Worm (Caenorhabditis elegans) whole organism, L2 larva: ENCODE data around the gene ret-1.

Experiments
- C34F6.9 ChIP-seq: fragments of 150-350 bp; optimal IDR thresholded peaks from 2 replicates; lab custom pipeline; 2014; ENCODE audit warnings: missing biosample characterization, missing genetic modification characterization
- F13H6.1 ChIP-seq: sonication (generic microtip); optimal IDR thresholded peaks from 2 replicates; lab custom pipeline; 2016; ENCODE audit warnings: missing genetic modification characterization, missing compliant biosample characterization
- R02D3.7 ChIP-seq: fragments of 150-350 bp; optimal IDR thresholded peaks from 2 replicates; lab custom pipeline; 2014; ENCODE audit warnings: missing biosample characterization, missing genetic modification characterization
- Y55F3AM.14 ChIP-seq: fragments of 200-800 bp; sonication (Bioruptor generic); optimal IDR thresholded peaks from 2 replicates; lab custom pipeline; 2018; ENCODE audit warnings: mild to moderate bottlenecking, missing genetic modification characterization, missing compliant biosample characterization
- alr-1 ChIP-seq: fragments of 150-350 bp; optimal IDR thresholded peaks from 2 replicates; lab custom pipeline; 2014; ENCODE audit warnings: missing biosample characterization, missing genetic modification characterization
- aly-2 ChIP-seq: fragments of 150-350 bp; optimal IDR thresholded peaks from 2 replicates; lab custom pipeline; 2014; ENCODE audit warnings: missing biosample characterization, missing genetic modification characterization
- ama-1 ChIP-seq: fragments of 150-350 bp; optimal IDR thresholded peaks from 2 replicates; lab custom pipeline; 2018; ENCODE audit warnings: inconsistent platforms
- blmp-1 ChIP-seq: sonication (generic microtip); optimal IDR thresholded peaks from 2 replicates; lab custom pipeline; 2017; ENCODE audit warnings: missing genetic modification characterization, mild to moderate bottlenecking, missing compliant biosample characterization, antibody characterized with exemption, moderate library complexity; ENCODE audit not compliant: insufficient read depth
- ceh-16 ChIP-seq: fragments of 150-350 bp; optimal IDR thresholded peaks from 2 replicates; lab custom pipeline; 2014; ENCODE audit warnings: missing biosample characterization, missing genetic modification characterization
- ceh-82 ChIP-seq: fragments of 150-350 bp; optimal IDR thresholded peaks from 2 replicates; lab custom pipeline; 2014; ENCODE audit warnings: missing biosample characterization, missing genetic modification characterization
- crh-2 ChIP-seq: sonication (generic microtip); optimal IDR thresholded peaks from 2 replicates; lab custom pipeline; 2017; ENCODE audit warnings: missing biosample characterization, missing genetic modification characterization
- dmd-4 ChIP-seq: sonication (generic microtip); optimal IDR thresholded peaks from 2 replicates; lab custom pipeline; 2017; ENCODE audit warnings: missing biosample characterization, missing genetic modification characterization
- egl-27 ChIP-seq: sonication (generic microtip); optimal IDR thresholded peaks from 3 replicates; lab custom pipeline; 2017; ENCODE audit warnings: missing biosample characterization, missing genetic modification reagents, missing genetic modification characterization
- elt-1 ChIP-seq: fragments of 150-350 bp; optimal IDR thresholded peaks from 2 replicates; lab custom pipeline; 2014; ENCODE audit warnings: missing biosample characterization, missing genetic modification characterization
- elt-3 ChIP-seq: sonication (generic microtip); optimal IDR thresholded peaks from 2 replicates; lab custom pipeline; 2017; ENCODE audit warnings: missing biosample characterization, missing genetic modification characterization
- fos-1 ChIP-seq: fragments of 150-350 bp; optimal IDR thresholded peaks from 2 replicates; lab custom pipeline; 2014; ENCODE audit warnings: missing biosample characterization, missing genetic modification characterization
- gmeb-1 ChIP-seq: fragments of 150-350 bp; optimal IDR thresholded peaks from 2 replicates; lab custom pipeline; 2014; ENCODE audit warnings: missing biosample characterization, missing genetic modification characterization
- lin-11 ChIP-seq: fragments of 150-350 bp; sonication (generic microtip); optimal IDR thresholded peaks from 2 replicates; lab custom pipeline; 2014; ENCODE audit warnings: missing biosample characterization, missing genetic modification characterization, inconsistent platforms, mixed read lengths
- lin-13 ChIP-seq: fragments of 150-350 bp; optimal IDR thresholded peaks from 2 replicates; lab custom pipeline; 2014; ENCODE audit warnings: missing biosample characterization, missing genetic modification reagents, missing genetic modification characterization
- lin-39 ChIP-seq: fragments of 150-350 bp; optimal IDR thresholded peaks from 2 replicates; lab custom pipeline; 2014; ENCODE audit warnings: missing biosample characterization, missing genetic modification reagents, missing genetic modification characterization
- mab-5 ChIP-seq: fragments of 150-350 bp; optimal IDR thresholded peaks from 2 replicates; lab custom pipeline; 2014; ENCODE audit warnings: missing biosample characterization, missing genetic modification characterization
- mbf-1 ChIP-seq: sonication (generic microtip); optimal IDR thresholded peaks from 2 replicates; lab custom pipeline; 2017; ENCODE audit warnings: missing biosample characterization, missing genetic modification characterization
- mdl-1 ChIP-seq, 2 experiments: fragments of 150-350 bp in 1 of 2; sonication (generic microtip) in 1 of 2; optimal IDR thresholded peaks; 2 replicates each; lab custom pipeline; 2017; ENCODE audit warnings: missing biosample characterization in 2 of 2, missing genetic modification characterization in 2 of 2
- nhr-10 ChIP-seq: sonication (generic microtip); optimal IDR thresholded peaks from 2 replicates; lab custom pipeline; 2017; ENCODE audit warnings: missing biosample characterization, missing genetic modification characterization
- nhr-11 ChIP-seq: fragments of 150-350 bp; optimal IDR thresholded peaks from 2 replicates; lab custom pipeline; 2014; ENCODE audit warnings: missing biosample characterization, missing genetic modification characterization
- nhr-12 ChIP-seq: fragments of 150-350 bp; optimal IDR thresholded peaks from 2 replicates; lab custom pipeline; 2014; ENCODE audit warnings: missing biosample characterization, missing genetic modification characterization
- nhr-129 ChIP-seq: fragments of 150-350 bp; optimal IDR thresholded peaks from 2 replicates; lab custom pipeline; 2014; ENCODE audit warnings: missing biosample characterization, missing genetic modification characterization
- nhr-21 ChIP-seq: fragments of 150-350 bp; optimal IDR thresholded peaks from 2 replicates; lab custom pipeline; 2014; ENCODE audit warnings: missing biosample characterization, missing genetic modification characterization
- nhr-23 ChIP-seq: fragments of 150-350 bp; optimal IDR thresholded peaks from 2 replicates; lab custom pipeline; 2014; ENCODE audit warnings: missing biosample characterization, missing genetic modification reagents, missing genetic modification characterization
- nhr-237 ChIP-seq: fragments of 150-350 bp; optimal IDR thresholded peaks from 2 replicates; lab custom pipeline; 2014; ENCODE audit warnings: missing biosample characterization, missing genetic modification characterization
- nhr-25 ChIP-seq: fragments of 150-350 bp; sonication (generic microtip); optimal IDR thresholded peaks from 3 replicates; lab custom pipeline; 2014; ENCODE audit warnings: missing biosample characterization, missing genetic modification characterization
- nhr-6 ChIP-seq: fragments of 150-350 bp; optimal IDR thresholded peaks from 2 replicates; lab custom pipeline; 2014; ENCODE audit warnings: missing biosample characterization, missing genetic modification characterization
- nhr-77 ChIP-seq: fragments of 150-350 bp; optimal IDR thresholded peaks from 2 replicates; lab custom pipeline; 2014; ENCODE audit warnings: missing biosample characterization, missing genetic modification characterization
- peb-1 ChIP-seq: fragments of 150-350 bp; optimal IDR thresholded peaks from 2 replicates; lab custom pipeline; 2014; ENCODE audit warnings: missing biosample characterization, missing genetic modification characterization
- sem-4 ChIP-seq: fragments of 150-350 bp; optimal IDR thresholded peaks from 2 replicates; lab custom pipeline; 2014; ENCODE audit warnings: missing biosample characterization, missing genetic modification reagents, missing genetic modification characterization
- skn-1 ChIP-seq: sonication (generic microtip); optimal IDR thresholded peaks from 2 replicates; lab custom pipeline; 2017; ENCODE audit warnings: missing biosample characterization, missing genetic modification characterization
- sma-3 ChIP-seq: sonication (generic microtip); optimal IDR thresholded peaks from 2 replicates; lab custom pipeline; 2016; ENCODE audit warnings: missing genetic modification reagents, missing genetic modification characterization, missing compliant biosample characterization
- sma-9 ChIP-seq, 2 experiments: fragments of 150-350 bp in 1 of 2; sonication (generic microtip) in 1 of 2; optimal IDR thresholded peaks; 2 replicates each; lab custom pipeline; 2014 to 2016; ENCODE audit warnings: missing genetic modification characterization in 2 of 2, mild to moderate bottlenecking in 1 of 2, missing biosample characterization in 1 of 2, missing compliant biosample characterization in 1 of 2, missing genetic modification reagents in 1 of 2, moderate library complexity in 1 of 2
- snpc-4 ChIP-seq: fragments of 150-350 bp; optimal IDR thresholded peaks from 2 replicates; lab custom pipeline; 2014; ENCODE audit warnings: missing biosample characterization, missing genetic modification characterization
- unc-39 ChIP-seq: fragments of 150-350 bp; optimal IDR thresholded peaks from 2 replicates; lab custom pipeline; 2014; ENCODE audit warnings: missing biosample characterization, missing genetic modification characterization
- unc-55 ChIP-seq: fragments of 150-350 bp; sonication (generic microtip); optimal IDR thresholded peaks from 3 replicates; lab custom pipeline; 2014; ENCODE audit warnings: missing biosample characterization, missing genetic modification reagents, missing genetic modification characterization
- zag-1 ChIP-seq: fragments of 150-350 bp; optimal IDR thresholded peaks from 2 replicates; lab custom pipeline; 2014; ENCODE audit warnings: missing biosample characterization, missing genetic modification characterization
- ztf-1 ChIP-seq: fragments of 200-800 bp; sonication (Bioruptor generic); conservative IDR thresholded peaks from 2 replicates; pipeline ENCODE4 v1.3.6; 2022; ENCODE audit warnings: missing genetic modification characterization, missing compliant biosample characterization
- ztf-11 ChIP-seq: sonication (generic microtip); optimal IDR thresholded peaks from 2 replicates; lab custom pipeline; 2017; ENCODE audit warnings: missing biosample characterization, missing genetic modification characterization
- ztf-4 ChIP-seq: fragments of 150-350 bp; optimal IDR thresholded peaks from 2 replicates; lab custom pipeline; 2014; ENCODE audit warnings: missing biosample characterization, missing genetic modification characterization

Gene ret-1

DNA sequence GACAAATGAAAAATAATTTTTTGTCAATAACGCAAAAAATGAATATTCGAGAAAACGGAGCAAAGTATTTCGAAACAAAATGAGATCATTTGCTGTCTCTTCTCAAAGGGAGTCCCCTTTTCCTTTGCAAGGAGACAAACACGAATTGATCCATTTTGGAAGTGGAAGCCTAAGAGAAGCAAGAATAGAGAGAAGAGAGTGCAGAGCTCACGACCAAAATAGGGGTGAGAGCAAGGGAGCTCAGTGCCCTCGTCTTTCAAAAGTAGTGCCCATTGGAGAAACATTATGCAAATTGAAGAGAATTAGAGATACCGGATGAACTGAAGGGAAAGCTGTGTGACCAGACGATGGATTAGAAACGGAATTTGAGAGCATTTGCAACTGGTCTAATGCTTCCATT, 4.0 kb upstream of the ret-1 start (continued):
- TF ChIP-seq F13H6.1 (tag; lab: Kevin White, UChicago), result peak; percentile 48
- TF ChIP-seq egl-27 (tag; lab: Kevin White, UChicago), result no peak
- TF ChIP-seq ceh-82 (tag; lab: Kevin White, UChicago), result no peak
- no peak for TF ChIP-seq skn-1 (tag; lab: Kevin White, UChicago)
- TF ChIP-seq dmd-4, result no peak
- TF ChIP-seq Y55F3AM.14 (GFP tag; lab: Kevin White, UChicago), result no peak
- TF ChIP-seq nhr-129 (tag; lab: Kevin White, UChicago), result peak; percentile 62
- TF ChIP-seq ztf-1, result no peak
- peak; percentile 39 for TF ChIP-seq C34F6.9
- no peak for TF ChIP-seq elt-1 (tag; lab: Kevin White, UChicago)
- no peak for TF ChIP-seq R02D3.7
- peak in 1 of 2 experiments; percentile 12 for TF ChIP-seq mdl-1 (tag; optimal IDR thresholded peaks at IDR 0.05; lab: Kevin White, UChicago)
- no peak for TF ChIP-seq unc-39 (tag; lab: Kevin White, UChicago)
- TF ChIP-seq crh-2 (tag; lab: Kevin White, UChicago), result no peak
- TF ChIP-seq sem-4 (tag; lab: Kevin White, UChicago), result peak; percentile 53
- TF ChIP-seq nhr-10, result no peak

DNA sequence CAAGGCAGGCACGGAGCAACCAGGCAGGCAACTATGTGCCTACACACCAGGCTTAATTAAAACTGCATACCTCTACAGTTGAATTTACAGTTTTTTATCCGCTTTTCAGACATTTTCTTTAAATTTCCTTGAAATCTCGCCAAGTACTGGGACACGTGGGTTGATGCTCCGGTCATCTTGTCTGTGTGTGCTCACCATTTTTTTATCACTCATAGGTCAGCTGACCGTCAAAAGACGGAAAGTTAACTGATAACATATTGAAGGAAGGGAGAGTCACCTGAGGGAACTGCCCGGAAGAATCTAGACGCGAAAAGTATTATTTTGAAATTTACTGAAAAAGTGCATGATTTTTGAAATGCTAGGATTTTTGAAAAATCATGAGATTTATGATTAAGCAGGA, 3.3 kb upstream of the ret-1 start:
- TF ChIP-seq F13H6.1 (tag; lab: Kevin White, UChicago) (peak; percentile 41), nhr-77 (tag; lab: Kevin White, UChicago) (no peak), C34F6.9 (peak; percentile 25), alr-1 (tag; lab: Kevin White, UChicago) (no peak), fos-1 (tag; lab: Kevin White, UChicago) (peak; percentile 82), mdl-1 (tag; optimal IDR thresholded peaks at IDR 0.05; lab: Kevin White, UChicago) (peak in 1 of 2 experiments; percentile 18), nhr-129 (tag; lab: Kevin White, UChicago) (peak; percentile 75), aly-2 (tag; lab: Kevin White, UChicago) (no peak), crh-2 (tag; lab: Kevin White, UChicago) (peak; percentile 36), snpc-4 (tag; lab: Kevin White, UChicago) (peak; percentile 14), blmp-1 (tag; lab: Kevin White, UChicago) (no peak), gmeb-1 (peak; percentile 28), sma-9 (GFP tag; optimal IDR thresholded peaks at IDR 0.05; lab: Kevin White, UChicago) (peak; percentile 72), sma-9 (tag; optimal IDR thresholded peaks at IDR 0.05; lab: Kevin White, UChicago) (no peak)

DNA sequence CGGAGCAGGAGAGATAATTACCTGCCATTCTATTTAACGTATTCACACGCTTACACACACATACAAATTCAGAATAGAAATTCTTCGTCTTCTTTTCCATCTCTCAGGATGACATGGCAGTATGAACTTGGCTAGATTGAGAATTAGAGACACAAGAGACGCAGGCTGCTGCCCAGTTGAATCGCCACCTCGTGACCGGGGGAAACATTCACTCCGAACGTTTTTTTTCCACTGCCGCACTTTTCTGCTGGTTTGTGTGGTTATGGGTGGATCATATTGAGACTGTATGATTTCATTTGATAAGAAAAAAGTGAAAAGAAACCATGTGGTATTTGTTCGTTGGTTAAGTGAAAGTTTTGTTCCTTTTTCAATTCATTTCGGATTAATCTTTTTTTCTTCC, 2.4 kb upstream of the ret-1 start:
- TF ChIP-seq egl-27 (tag; lab: Kevin White, UChicago) (peak; percentile 58), R02D3.7 (no peak), nhr-21 (tag; lab: Kevin White, UChicago) (peak; percentile 86), snpc-4 (tag; lab: Kevin White, UChicago) (no peak), lin-13 (GFP tag; lab: Kevin White, UChicago) (no peak), elt-1 (tag; lab: Kevin White, UChicago) (no peak), nhr-23 (tag; lab: Kevin White, UChicago) (no peak), mbf-1 (tag; lab: Kevin White, UChicago) (no peak), crh-2 (tag; lab: Kevin White, UChicago) (peak; percentile 67), lin-39 (tag; lab: Kevin White, UChicago) (no peak), aly-2 (tag; lab: Kevin White, UChicago) (no peak), skn-1 (tag; lab: Kevin White, UChicago) (peak; percentile 72), ceh-16 (tag; lab: Kevin White, UChicago) (no peak), mdl-1 (tag; optimal IDR thresholded peaks at IDR 0.05; lab: Kevin White, UChicago) (peak; percentile 58 to 65), ztf-11 (tag; lab: Kevin White, UChicago) (no peak), sma-3 (GFP tag; lab: Kevin White, UChicago) (peak; percentile 86), unc-39 (tag; lab: Kevin White, UChicago) (no peak), ama-1 (peak; percentile 70), nhr-237 (tag; lab: Kevin White, UChicago) (no peak), sem-4 (tag; lab: Kevin White, UChicago) (peak; percentile 61), ztf-1 (no peak), nhr-6 (tag; lab: Kevin White, UChicago) (no peak), nhr-129 (tag; lab: Kevin White, UChicago) (peak; percentile 83), unc-55 (GFP tag; lab: Kevin White, UChicago) (peak; percentile 5), nhr-12 (tag; lab: Kevin White, UChicago) (no peak), ztf-4 (tag; lab: Kevin White, UChicago) (peak; percentile 20), alr-1 (tag; lab: Kevin White, UChicago) (no peak), ceh-82 (tag; lab: Kevin White, UChicago) (no peak), dmd-4 (no peak), lin-11 (tag; lab: Kevin White, UChicago) (peak; percentile 16), zag-1 (tag; lab: Kevin White, UChicago) (peak; percentile 20), blmp-1 (tag; lab: Kevin White, UChicago) (peak; percentile 99), elt-3 (tag; lab: Kevin White, UChicago) (no peak), nhr-11 (tag; lab: Kevin White, UChicago) (no peak), sma-9 (GFP tag; optimal IDR thresholded peaks at IDR 0.05; lab: Kevin White, UChicago) (peak; percentile 88), sma-9 (tag; optimal IDR thresholded peaks at IDR 0.05; lab: Kevin White, UChicago) (no peak), peb-1 (tag; lab: Kevin White, UChicago) (no peak), nhr-25 (peak; percentile 85), Y55F3AM.14 (GFP tag; lab: Kevin White, UChicago) (peak; percentile 75), nhr-77 (tag; lab: Kevin White, UChicago) (no peak), mab-5 (no peak), nhr-10 (no peak), C34F6.9 (peak; percentile 80), F13H6.1 (tag; lab: Kevin White, UChicago) (peak; percentile 52)
